Fruit fly (Drosophila melanogaster) whole organism, pupa: Measurements from ENCODE around the gene Hem.

ENCODE experiments used
- CG10348 ChIP-seq: fragments of 200-800 bp; sonication (Bioruptor generic); IDR thresholded peaks from 2 replicates; pipeline ENCODE4 v1.3.6; 2022; ENCODE audit warnings: missing biosample characterization, missing genetic modification characterization
- CG15710 ChIP-seq: fragments of 200-800 bp; sonication (Bioruptor generic); optimal IDR thresholded peaks from 2 replicates; lab custom pipeline; 2018; ENCODE audit warnings: missing biosample characterization, mild to moderate bottlenecking, missing genetic modification characterization, moderate library complexity
- CG34367 ChIP-seq: fragments of 200-800 bp; sonication (Bioruptor generic); optimal IDR thresholded peaks from 2 replicates; lab custom pipeline; 2018; ENCODE audit warnings: missing biosample characterization, mild to moderate bottlenecking, missing genetic modification characterization
- CG8301 ChIP-seq: fragments of 200-800 bp; sonication (Bioruptor generic); optimal IDR thresholded peaks from 2 replicates; lab custom pipeline; 2018; ENCODE audit warnings: missing biosample characterization, mild to moderate bottlenecking, missing genetic modification characterization
- CG9948 ChIP-seq: fragments of 200-800 bp; sonication (Bioruptor generic); optimal IDR thresholded peaks from 2 replicates; lab custom pipeline; 2018; ENCODE audit warnings: missing biosample characterization, mild to moderate bottlenecking, missing genetic modification characterization, moderate library complexity
- fd96Ca ChIP-seq: fragments of 200-800 bp; sonication (Bioruptor generic); IDR thresholded peaks from 3 replicates; pipeline ENCODE4 v1.3.6; 2022; ENCODE audit warnings: missing biosample characterization, missing genetic modification characterization
- rn ChIP-seq: fragments of 200-800 bp; sonication (Bioruptor generic); IDR thresholded peaks from 2 replicates; pipeline ENCODE4 v1.3.6; 2022; ENCODE audit warnings: missing biosample characterization, missing genetic modification characterization

- no peak for TF ChIP-seq CG10348 (GFP tag; lab: Robert Waterston, UW)
- peak; percentile 26 for TF ChIP-seq CG15710 (tag; lab: Kevin White, UChicago)
- no peak for TF ChIP-seq CG9948
- TF ChIP-seq fd96Ca (GFP tag; lab: Robert Waterston, UW), result no peak
- no peak for TF ChIP-seq CG8301
- no peak for TF ChIP-seq CG34367
- TF ChIP-seq rn (GFP tag; lab: Robert Waterston, UW), result no peak
Observed at dm6 chr3L:22266535-22266934, 21.5 kb downstream of the Hem start, which contains the start of gene CG11523.
